Fruit fly (Drosophila melanogaster) whole organism, embryonic: Measurements from ENCODE around the gene hyd.

Experiments used
- Atf6 ChIP-seq: fragments of 200-800 bp; sonication (Bioruptor generic); IDR thresholded peaks from 2 replicates; pipeline ENCODE4 v1.3.6; 2022; ENCODE audit warnings: missing biosample characterization, missing genetic modification characterization
- BtbVII ChIP-seq: fragments of 200-800 bp; sonication (Bioruptor generic); optimal IDR thresholded peaks from 3 replicates; lab custom pipeline; 2017; ENCODE audit warnings: missing biosample characterization, mild to moderate bottlenecking, missing genetic modification characterization
- CG10543 ChIP-seq: fragments of 200-800 bp; sonication (Bioruptor generic); optimal IDR thresholded peaks from 3 replicates; lab custom pipeline; 2017; ENCODE audit warnings: missing biosample characterization, mild to moderate bottlenecking, missing genetic modification characterization, moderate library complexity
- CG11560 ChIP-seq: fragments of 200-800 bp; sonication (Bioruptor generic); IDR thresholded peaks from 3 replicates; pipeline ENCODE4 v1.3.6; 2022; ENCODE audit warnings: missing biosample characterization, missing genetic modification characterization
- CG11696 ChIP-seq: fragments of 200-800 bp; sonication (Bioruptor generic); IDR thresholded peaks from 2 replicates; pipeline ENCODE4 v1.3.6; 2022; ENCODE audit warnings: missing biosample characterization, missing genetic modification characterization
- CG12155 ChIP-seq: fragments of 200-800 bp; sonication (Bioruptor generic); optimal IDR thresholded peaks from 3 replicates; lab custom pipeline; 2016; ENCODE audit warnings: missing biosample characterization, missing genetic modification characterization
- CG15269 ChIP-seq: fragments of 200-800 bp; sonication (Bioruptor generic); optimal IDR thresholded peaks from 2 replicates; lab custom pipeline; 2018; ENCODE audit warnings: missing biosample characterization, mild to moderate bottlenecking, missing genetic modification characterization, moderate library complexity
- CG16863 ChIP-seq: fragments of 200-800 bp; sonication (Bioruptor generic); optimal IDR thresholded peaks from 3 replicates; lab custom pipeline; 2016; ENCODE audit warnings: missing biosample characterization, missing genetic modification characterization
- CG17186 ChIP-seq: fragments of 200-800 bp; sonication (Bioruptor generic); optimal IDR thresholded peaks from 3 replicates; lab custom pipeline; 2017; ENCODE audit warnings: missing biosample characterization, missing genetic modification reagents, missing genetic modification characterization
- CG2129 ChIP-seq: fragments of 200-800 bp; sonication (Bioruptor generic); IDR thresholded peaks from 2 replicates; pipeline ENCODE4 v1.3.6; 2022; ENCODE audit warnings: missing biosample characterization, missing genetic modification characterization; ENCODE audit not compliant: partially characterized antibody
- CG43689 ChIP-seq: fragments of 200-800 bp; sonication (Bioruptor generic); IDR thresholded peaks from 2 replicates; pipeline ENCODE4 v1.3.6; 2022; ENCODE audit warnings: missing biosample characterization, missing genetic modification characterization
- CG5245 ChIP-seq: fragments of 200-800 bp; sonication (Bioruptor generic); optimal IDR thresholded peaks from 3 replicates; lab custom pipeline; 2016; ENCODE audit warnings: missing biosample characterization, missing genetic modification characterization
- CG6765 ChIP-seq: fragments of 200-800 bp; sonication (Bioruptor generic); optimal IDR thresholded peaks from 3 replicates; lab custom pipeline; 2017; ENCODE audit warnings: missing biosample characterization, mild to moderate bottlenecking, missing genetic modification characterization
- CG6791 ChIP-seq: fragments of 200-800 bp; sonication (Bioruptor generic); IDR thresholded peaks from 3 replicates; pipeline ENCODE4 v1.3.6; 2022; ENCODE audit warnings: missing biosample characterization, missing genetic modification characterization; ENCODE audit not compliant: partially characterized antibody
- CG7786 ChIP-seq: fragments of 200-800 bp; sonication (Bioruptor generic); optimal IDR thresholded peaks from 2 replicates; lab custom pipeline; 2016; ENCODE audit warnings: missing biosample characterization, missing genetic modification characterization
- CG7928 ChIP-seq: fragments of 200-800 bp; sonication (Bioruptor generic); optimal IDR thresholded peaks from 2 replicates; lab custom pipeline; 2017; ENCODE audit warnings: missing biosample characterization, mild to moderate bottlenecking, missing genetic modification characterization
- CG7987 ChIP-seq: fragments of 200-800 bp; sonication (Bioruptor generic); optimal IDR thresholded peaks from 2 replicates; lab custom pipeline; 2018; ENCODE audit warnings: missing biosample characterization, mild to moderate bottlenecking, missing genetic modification characterization, moderate library complexity
- CG8359 ChIP-seq: fragments of 200-800 bp; sonication (Bioruptor generic); optimal IDR thresholded peaks from 2 replicates; lab custom pipeline; 2017; ENCODE audit warnings: missing biosample characterization, mild to moderate bottlenecking, missing genetic modification characterization, borderline replicate concordance
- CG8924 ChIP-seq: fragments of 200-800 bp; optimal IDR thresholded peaks from 3 replicates; lab custom pipeline; 2019; ENCODE audit warnings: missing biosample characterization, mild to moderate bottlenecking, missing genetic modification characterization, moderate library complexity
- CG8944 ChIP-seq: fragments of 200-800 bp; sonication (Bioruptor generic); optimal IDR thresholded peaks from 3 replicates; lab custom pipeline; 2016; ENCODE audit warnings: missing biosample characterization, missing genetic modification characterization
- Camta ChIP-seq: fragments of 200-800 bp; sonication (Bioruptor generic); optimal IDR thresholded peaks from 2 replicates; lab custom pipeline; 2016; ENCODE audit warnings: missing biosample characterization, missing genetic modification characterization
- CkIIα-i1 ChIP-seq: fragments of 200-800 bp; sonication (Bioruptor generic); IDR thresholded peaks from 2 replicates; pipeline ENCODE4 v1.3.6; 2022; ENCODE audit warnings: missing biosample characterization, missing genetic modification characterization
- D ChIP-seq, 2 experiments: fragments of 200-800 bp in 1 of 2; fragments of >200 bp in 1 of 2; sonication (Bioruptor generic) in 1 of 2; optimal IDR thresholded peaks; 2 replicates in 1 of 2; 3 replicates in 1 of 2; lab custom pipeline; 2017; ENCODE audit warnings: mild to moderate bottlenecking in 1 of 2, missing biosample characterization in 1 of 2, missing genetic modification characterization in 1 of 2, missing genetic modification reagents in 1 of 2
- Dip3 ChIP-seq: fragments of 200-800 bp; sonication (Bioruptor generic); optimal IDR thresholded peaks from 3 replicates; lab custom pipeline; 2016; ENCODE audit warnings: missing biosample characterization, missing genetic modification characterization
- Doc3 ChIP-seq: fragments of 200-800 bp; sonication (Bioruptor generic); IDR thresholded peaks from 3 replicates; pipeline ENCODE4 v1.3.6; 2022; ENCODE audit warnings: missing biosample characterization, missing genetic modification characterization; ENCODE audit not compliant: partially characterized antibody
- ERR ChIP-seq: fragments of 200-800 bp; sonication (Bioruptor generic); optimal IDR thresholded peaks from 2 replicates; lab custom pipeline; 2016; ENCODE audit warnings: missing biosample characterization, missing genetic modification characterization
- H15 ChIP-seq: fragments of 200-800 bp; sonication (Bioruptor generic); IDR thresholded peaks from 3 replicates; pipeline ENCODE4 v1.3.6; 2022; ENCODE audit warnings: missing biosample characterization, missing genetic modification characterization
- Lhr ChIP-seq: fragments of 200-800 bp; sonication (Bioruptor generic); optimal IDR thresholded peaks from 3 replicates; lab custom pipeline; 2017; ENCODE audit warnings: mild to moderate bottlenecking, missing biosample characterization, missing genetic modification reagents, missing genetic modification characterization
- Lim3 ChIP-seq: fragments of 200-800 bp; sonication (Bioruptor generic); IDR thresholded peaks from 2 replicates; pipeline ENCODE4 v1.3.6; 2022; ENCODE audit warnings: missing biosample characterization, missing genetic modification characterization
- NFAT ChIP-seq: fragments of 200-800 bp; sonication (Bioruptor generic); IDR thresholded peaks from 2 replicates; pipeline ENCODE4 v1.3.6; 2022; ENCODE audit warnings: missing biosample characterization, missing genetic modification characterization
- Oaz ChIP-seq: fragments of 200-800 bp; sonication (Bioruptor generic); IDR thresholded peaks from 2 replicates; pipeline ENCODE4 v1.3.6; 2022; ENCODE audit warnings: missing biosample characterization, missing genetic modification characterization
- Opbp ChIP-seq: fragments of 200-800 bp; sonication (Bioruptor generic); IDR thresholded peaks from 3 replicates; pipeline ENCODE4 v1.3.6; 2022; ENCODE audit warnings: missing biosample characterization, missing genetic modification characterization; ENCODE audit not compliant: partially characterized antibody
- Stat92E ChIP-seq, 3 experiments: fragments of >200 bp in 2 of 3; fragments of 200-800 bp in 1 of 3; sonication (Bioruptor generic) in 1 of 3; optimal IDR thresholded peaks; 2 replicates each; lab custom pipeline; 2017 to 2019; ENCODE audit warnings: missing biosample characterization in 3 of 3, missing genetic modification characterization in 3 of 3, mild to moderate bottlenecking in 1 of 3, moderate library complexity in 1 of 3
- ab ChIP-seq: fragments of 200-800 bp; sonication (Bioruptor generic); optimal IDR thresholded peaks from 2 replicates; lab custom pipeline; 2016; ENCODE audit warnings: missing biosample characterization, missing genetic modification characterization
- bsh ChIP-seq, 2 experiments: fragments of 200-800 bp; sonication (Bioruptor generic); optimal IDR thresholded peaks; 2 replicates each; lab custom pipeline; 2017 to 2018; ENCODE audit warnings: mild to moderate bottlenecking in 2 of 2, missing biosample characterization in 2 of 2, missing genetic modification characterization in 2 of 2, moderate library complexity in 1 of 2
- da ChIP-seq: fragments of 200-800 bp; sonication (Bioruptor generic); optimal IDR thresholded peaks from 2 replicates; lab custom pipeline; 2016; ENCODE audit warnings: missing biosample characterization, missing genetic modification characterization
- dysf ChIP-seq: fragments of 200-800 bp; sonication (Bioruptor generic); IDR thresholded peaks from 3 replicates; pipeline ENCODE4 v1.3.6; 2022; ENCODE audit warnings: missing biosample characterization, missing genetic modification characterization
- eve ChIP-seq, 2 experiments: fragments of >200 bp; optimal IDR thresholded peaks; 2 replicates each; lab custom pipeline; 2017; ENCODE audit warnings: missing biosample characterization in 2 of 2, missing genetic modification characterization in 2 of 2
- gcm ChIP-seq: fragments of 200-800 bp; sonication (Bioruptor generic); optimal IDR thresholded peaks from 2 replicates; lab custom pipeline; 2019; ENCODE audit warnings: missing biosample characterization, mild to moderate bottlenecking, missing genetic modification characterization, moderate library complexity
- inv ChIP-seq: fragments of 200-800 bp; sonication (Bioruptor generic); IDR thresholded peaks from 2 replicates; pipeline ENCODE4 v1.3.6; 2022; ENCODE audit warnings: missing biosample characterization, missing genetic modification characterization; ENCODE audit not compliant: partially characterized antibody
- maf-S ChIP-seq: fragments of 200-800 bp; sonication (Bioruptor generic); optimal IDR thresholded peaks from 2 replicates; lab custom pipeline; 2016; ENCODE audit warnings: missing biosample characterization, missing genetic modification characterization
- mirr ChIP-seq: fragments of 200-800 bp; sonication (Bioruptor generic); optimal IDR thresholded peaks from 3 replicates; lab custom pipeline; 2018; ENCODE audit warnings: missing biosample characterization, mild to moderate bottlenecking, missing genetic modification characterization
- nerfin-2 ChIP-seq: fragments of 200-800 bp; sonication (Bioruptor generic); IDR thresholded peaks from 2 replicates; pipeline ENCODE4 v1.3.6; 2022; ENCODE audit warnings: missing biosample characterization, missing genetic modification characterization; ENCODE audit not compliant: partially characterized antibody
- org-1 ChIP-seq: fragments of 200-800 bp; sonication (Bioruptor generic); optimal IDR thresholded peaks from 2 replicates; lab custom pipeline; 2017; ENCODE audit warnings: missing biosample characterization, missing genetic modification characterization
- psq ChIP-seq: fragments of 200-800 bp; sonication (Bioruptor generic); optimal IDR thresholded peaks from 2 replicates; lab custom pipeline; 2017; ENCODE audit warnings: missing biosample characterization, missing genetic modification characterization
- rib ChIP-seq: fragments of 200-800 bp; sonication (Bioruptor generic); IDR thresholded peaks from 2 replicates; pipeline ENCODE4 v1.3.6; 2022; ENCODE audit warnings: missing biosample characterization, missing genetic modification characterization
- scrt ChIP-seq: fragments of 200-800 bp; sonication (Bioruptor generic); optimal IDR thresholded peaks from 2 replicates; lab custom pipeline; 2018; ENCODE audit warnings: missing biosample characterization, mild to moderate bottlenecking, missing genetic modification characterization, moderate library complexity
- sima ChIP-seq: fragments of 200-800 bp; sonication (Bioruptor generic); optimal IDR thresholded peaks from 2 replicates; lab custom pipeline; 2016; ENCODE audit warnings: missing biosample characterization, missing genetic modification characterization
- vnd ChIP-seq: fragments of 200-800 bp; sonication (Bioruptor generic); IDR thresholded peaks from 3 replicates; pipeline ENCODE4 v1.3.6; 2022; ENCODE audit warnings: missing biosample characterization, missing genetic modification characterization; ENCODE audit not compliant: partially characterized antibody

hyd gene

dm6 chr3R:9677734-9678341, 47.6 kb downstream of the hyd start, which contains the start of gene p23 (continued):
- TF ChIP-seq sima (GFP tag; lab: Kevin White, UChicago) (no peak), dysf (no peak), CG16863 (GFP tag; lab: Kevin White, UChicago) (no peak), CG15269 (tag; lab: Kevin White, UChicago) (no peak), Dip3 (GFP tag; lab: Kevin White, UChicago) (no peak), CG8944 (GFP tag; lab: Kevin White, UChicago) (no peak), maf-S (GFP tag; lab: Kevin White, UChicago) (no peak), Opbp (GFP tag; lab: Robert Waterston, UW) (peak; percentile 61; the same call in 2 of the 3 replicates), D (optimal IDR thresholded peaks at IDR 0.05; lab: Kevin White, UChicago) (peak; percentile 21), D (GFP tag; optimal IDR thresholded peaks at IDR 0.05; lab: Kevin White, UChicago) (no peak), H15 (GFP tag; lab: Robert Waterston, UW) (no peak), Atf6 (GFP tag; lab: Robert Waterston, UW) (no peak), CG6765 (no peak), CG17186 (peak; percentile 33), CG11560 (tag; lab: Robert Waterston, UW) (no peak), CG8359 (no peak), eve (GFP tag; optimal IDR thresholded peaks at IDR 0.05; lab: Kevin White, UChicago) (no peak), CG6791 (GFP tag; lab: Robert Waterston, UW) (peak; percentile 51; the same call in 1 of the 3 replicates), CG8924 (peak; percentile 32), Lim3 (GFP tag; lab: Robert Waterston, UW) (no peak), org-1 (GFP tag; lab: Kevin White, UChicago) (no peak), CG2129 (GFP tag; lab: Robert Waterston, UW) (no peak), CkIIα-i1 (GFP tag; lab: Robert Waterston, UW) (no peak), Camta (GFP tag; lab: Kevin White, UChicago) (no peak), vnd (GFP tag; lab: Robert Waterston, UW) (no peak), Oaz (no peak), CG7928 (GFP tag; lab: Kevin White, UChicago) (no peak), Stat92E (GFP tag; optimal IDR thresholded peaks at IDR 0.05; lab: Kevin White, UChicago) (no peak), rib (GFP tag; lab: Robert Waterston, UW) (no peak), mirr (GFP tag; lab: Kevin White, UChicago) (no peak), CG11696 (GFP tag; lab: Robert Waterston, UW) (no peak), psq (no peak), NFAT (GFP tag; lab: Robert Waterston, UW) (no peak), Doc3 (no peak), Lhr (GFP tag; lab: Kevin White, UChicago) (peak; percentile 92), scrt (GFP tag; lab: Kevin White, UChicago) (no peak), CG5245 (GFP tag; lab: Kevin White, UChicago) (no peak), CG7786 (no peak), ERR (GFP tag; lab: Kevin White, UChicago) (peak; percentile 31), CG10543 (GFP tag; lab: Kevin White, UChicago) (peak; percentile 15), BtbVII (GFP tag; lab: Kevin White, UChicago) (no peak), bsh (GFP tag; optimal IDR thresholded peaks at IDR 0.05; lab: Kevin White, UChicago) (no peak), da (GFP tag; lab: Kevin White, UChicago) (no peak), gcm (GFP tag; lab: Kevin White, UChicago) (no peak), nerfin-2 (GFP tag; lab: Robert Waterston, UW) (0 out of 2 replicates have a peak, but pooled peaks have one; percentile 50), ab (GFP tag; lab: Kevin White, UChicago) (no peak), CG43689 (no peak), inv (GFP tag; lab: Robert Waterston, UW) (no peak), CG12155 (GFP tag; lab: Kevin White, UChicago) (peak; percentile 11), CG7987 (peak; percentile 3)
